Fruit fly (Drosophila melanogaster): Measurements from ENCODE around the gene Obp8a.

The Obp8a gene

DNA sequence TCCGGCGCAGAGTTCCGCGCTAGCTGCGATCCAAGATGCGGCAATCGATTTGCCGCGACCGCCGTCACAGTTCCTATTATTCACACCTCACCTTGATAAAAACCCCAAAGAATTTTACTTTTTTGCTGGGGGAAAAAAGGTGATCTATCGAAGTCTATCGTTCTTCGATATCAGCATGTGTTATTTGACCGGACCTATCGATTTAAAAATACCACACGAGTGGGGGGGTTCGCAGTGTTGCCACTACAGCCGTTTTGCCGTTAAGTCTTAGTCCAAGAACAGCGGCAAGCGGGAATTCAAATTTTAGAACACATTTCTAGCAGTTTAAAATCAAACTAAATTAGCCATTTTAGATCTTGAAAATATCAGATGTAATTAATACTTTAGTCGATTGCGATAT, 17.5 kb downstream of the Obp8a start, which contains the start of gene CG12121 (continued):
- TF ChIP-seq otp (GFP tag; IDR thresholded peaks at IDR 0.05) (no peak), Oli (tag; optimal IDR thresholded peaks at IDR 0.05) (no peak), Scr (GFP tag; IDR thresholded peaks at IDR 0.05; ENCODE audit: partially characterized antibody) (peak; percentile 65), Hr78 (GFP tag; optimal IDR thresholded peaks at IDR 0.05) (no peak), Elba2 (GFP tag; optimal IDR thresholded peaks at IDR 0.05) (no peak), Dll (GFP tag; IDR thresholded peaks at IDR 0.05; ENCODE audit: partially characterized antibody) (peak; percentile 71; the same call in 2 of the 4 replicates), CG12659 (GFP tag; optimal IDR thresholded peaks at IDR 0.05) (peak; percentile 11), her (GFP tag; optimal IDR thresholded peaks at IDR 0.05) (no peak), CG17612 (GFP tag; IDR thresholded peaks at IDR 0.05) (no peak), mirr (GFP tag; optimal IDR thresholded peaks at IDR 0.05) (no peak), ftz-f1 (GFP tag; optimal IDR thresholded peaks at IDR 0.05) (peak; percentile 44), CG13296 (GFP tag; optimal IDR thresholded peaks at IDR 0.05) (no peak), Xrp1 (GFP tag; IDR thresholded peaks at IDR 0.05) (no peak), ato (GFP tag; IDR thresholded peaks at IDR 0.05; ENCODE audit: partially characterized antibody) (peak; percentile 73), CG42726 (GFP tag; IDR thresholded peaks at IDR 0.05; ENCODE audit: partially characterized antibody) (0 out of 2 replicates have a peak, but pooled peaks have one; percentile 8), ap (GFP tag; IDR thresholded peaks at IDR 0.05) (no peak), CG9876 (GFP tag; optimal IDR thresholded peaks at IDR 0.05) (no peak), h (optimal IDR thresholded peaks at IDR 0.05) (no peak), Hr3 (GFP tag; optimal IDR thresholded peaks at IDR 0.05) (no peak), Mad (GFP tag; optimal IDR thresholded peaks at IDR 0.05) (no peak), Doc2 (GFP tag; IDR thresholded peaks at IDR 0.05) (no peak), CG7987 (GFP tag; optimal IDR thresholded peaks at IDR 0.05) (no peak), CG10274 (GFP tag; optimal IDR thresholded peaks at IDR 0.05) (no peak), HLHmδ (GFP tag; optimal IDR thresholded peaks at IDR 0.05) (no peak), ERR (GFP tag; optimal IDR thresholded peaks at IDR 0.05) (no peak), lola (GFP tag; optimal IDR thresholded peaks at IDR 0.05) (no peak), CG11456 (GFP tag; IDR thresholded peaks at IDR 0.05) (no peak), Bteb2 (GFP tag; optimal IDR thresholded peaks at IDR 0.05) (no peak), CG1603 (tag; optimal IDR thresholded peaks at IDR 0.05) (no peak), CTCF (GFP tag; optimal IDR thresholded peaks at IDR 0.05) (no peak), CG8924 (tag; optimal IDR thresholded peaks at IDR 0.05) (no peak), ewg (GFP tag; optimal IDR thresholded peaks at IDR 0.05) (no peak), bsh (GFP tag; optimal IDR thresholded peaks at IDR 0.05) (no peak), HmgD (GFP tag; optimal IDR thresholded peaks at IDR 0.05) (no peak), YL-1 (GFP tag; optimal IDR thresholded peaks at IDR 0.05) (peak; percentile 39), btn (GFP tag; optimal IDR thresholded peaks at IDR 0.05) (no peak), tll (GFP tag; optimal IDR thresholded peaks at IDR 0.05) (no peak), CG11085 (GFP tag; IDR thresholded peaks at IDR 0.05) (no peak), CG14710 (tag; optimal IDR thresholded peaks at IDR 0.05) (peak; percentile 53), wek (GFP tag; optimal IDR thresholded peaks at IDR 0.05) (no peak), H2.0 (GFP tag; IDR thresholded peaks at IDR 0.05) (no peak), nmo (GFP tag; optimal IDR thresholded peaks at IDR 0.05) (no peak), lbe (GFP tag; optimal IDR thresholded peaks at IDR 0.05) (no peak), Usf (GFP tag; optimal IDR thresholded peaks at IDR 0.05) (no peak), CG2120 (GFP tag; optimal IDR thresholded peaks at IDR 0.05) (no peak), CG5180 (GFP tag; optimal IDR thresholded peaks at IDR 0.05) (no peak), Nf-YC (tag; optimal IDR thresholded peaks at IDR 0.05) (no peak), CG17912 (GFP tag; optimal IDR thresholded peaks at IDR 0.05) (no peak), Hsf (GFP tag; optimal IDR thresholded peaks at IDR 0.05) (no peak), CG2199 (GFP tag; IDR thresholded peaks at IDR 0.05) (no peak), Hr39 (optimal IDR thresholded peaks at IDR 0.05) (no peak), CG14050 (GFP tag; IDR thresholded peaks at IDR 0.05) (no peak)

Data from whole organism, embryonic.